Worm (Caenorhabditis elegans): ENCODE data around the gene Y105C5B.5.

Y105C5B.5 gene

DNA sequence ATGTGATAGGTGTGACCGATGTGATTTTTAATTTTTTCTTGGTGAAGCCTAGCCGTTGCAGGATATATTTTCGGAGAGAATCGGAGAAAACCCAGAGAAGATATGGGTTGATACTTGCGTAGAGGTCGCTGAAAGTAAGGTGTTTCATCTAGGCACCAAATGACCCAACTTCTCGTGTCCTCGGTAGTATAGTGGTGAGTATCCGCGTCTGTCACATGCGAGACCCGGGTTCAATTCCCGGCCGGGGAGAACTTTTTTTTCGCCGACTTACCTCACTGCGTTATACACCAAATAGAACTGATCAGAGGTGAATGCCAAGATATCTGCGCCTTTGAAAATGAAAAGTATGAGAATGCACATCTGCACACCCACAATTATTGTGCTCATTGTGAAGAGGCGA lies 30.8 kb upstream of the Y105C5B.5 start:
- TF ChIP-seq B0310.2 (tag; optimal IDR thresholded peaks at IDR 0.05) (no peak), hmg-4 (GFP tag; optimal IDR thresholded peaks at IDR 0.05) (peak; percentile 42), ceh-13 (GFP tag; optimal IDR thresholded peaks at IDR 0.05) (no peak), pes-1 (GFP tag; IDR thresholded peaks at IDR 0.05) (peak; percentile 53; the same call in 1 of the 2 replicates), scrt-1 (GFP tag; IDR thresholded peaks at IDR 0.05) (peak; percentile 17; the same call in 1 of the 2 replicates), sea-1 (GFP tag; conservative IDR thresholded peaks at IDR 0.05) (peak; percentile 34; the same call in 1 of the 2 replicates), tra-4 (tag; optimal IDR thresholded peaks at IDR 0.05) (no peak), hnd-1 (tag; optimal IDR thresholded peaks at IDR 0.05) (no peak), tbx-11 (GFP tag; IDR thresholded peaks at IDR 0.05) (peak; percentile 62), ceh-36 (tag; optimal IDR thresholded peaks at IDR 0.05) (peak; percentile 31), hmbx-1 (tag; optimal IDR thresholded peaks at IDR 0.05) (no peak), F13C5.2 (tag; optimal IDR thresholded peaks at IDR 0.05) (no peak), ama-1 (optimal IDR thresholded peaks at IDR 0.05) (no peak), ets-7 (tag; optimal IDR thresholded peaks at IDR 0.05) (no peak), tbx-37 (GFP tag; conservative IDR thresholded peaks at IDR 0.05) (0 out of 2 replicates have a peak, but pooled peaks have one; percentile 12), aly-1 (tag; optimal IDR thresholded peaks at IDR 0.05) (no peak), flt-1 (GFP tag; IDR thresholded peaks at IDR 0.05) (0 out of 2 replicates have a peak, but pooled peaks have one; percentile 32)

DNA sequence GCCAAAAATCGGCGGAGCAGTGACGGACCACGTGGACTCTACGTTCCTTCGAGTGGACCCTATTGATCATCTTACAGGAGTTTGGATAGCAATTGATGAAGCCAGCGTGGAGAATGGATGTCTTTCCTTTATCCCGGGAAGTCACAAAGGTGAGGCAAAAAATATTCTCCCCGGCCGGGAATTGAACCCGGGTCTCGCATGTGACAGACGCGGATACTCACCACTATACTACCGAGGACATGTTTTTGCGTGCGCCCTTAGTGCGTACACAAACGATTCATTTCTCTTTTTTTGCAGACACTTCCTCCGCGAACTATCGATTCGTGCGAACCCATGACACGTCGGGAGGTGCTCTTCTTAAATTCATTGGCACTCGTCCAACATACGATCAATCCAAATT lies 30.2 kb upstream of the Y105C5B.5 start:
- TF ChIP-seq sea-1 (GFP tag; conservative IDR thresholded peaks at IDR 0.05) (peak; percentile 76; the same call in 1 of the 2 replicates), B0310.2 (tag; optimal IDR thresholded peaks at IDR 0.05) (no peak), tbx-11 (GFP tag; IDR thresholded peaks at IDR 0.05) (peak; percentile 59; the same call in 1 of the 2 replicates), ceh-36 (tag; optimal IDR thresholded peaks at IDR 0.05) (no peak), ceh-13 (GFP tag; optimal IDR thresholded peaks at IDR 0.05) (no peak), F13C5.2 (tag; optimal IDR thresholded peaks at IDR 0.05) (no peak), scrt-1 (GFP tag; IDR thresholded peaks at IDR 0.05) (no peak), ets-7 (tag; optimal IDR thresholded peaks at IDR 0.05) (no peak), tra-4 (tag; optimal IDR thresholded peaks at IDR 0.05) (no peak), hmg-4 (GFP tag; optimal IDR thresholded peaks at IDR 0.05) (no peak), tbx-37 (GFP tag; conservative IDR thresholded peaks at IDR 0.05) (peak; percentile 33; the same call in 1 of the 2 replicates), ama-1 (optimal IDR thresholded peaks at IDR 0.05) (no peak), aly-1 (tag; optimal IDR thresholded peaks at IDR 0.05) (no peak), hmbx-1 (tag; optimal IDR thresholded peaks at IDR 0.05) (no peak), flt-1 (GFP tag; IDR thresholded peaks at IDR 0.05) (peak; percentile 37; the same call in 1 of the 2 replicates), hnd-1 (tag; optimal IDR thresholded peaks at IDR 0.05) (no peak), pes-1 (GFP tag; IDR thresholded peaks at IDR 0.05) (peak; percentile 71)

DNA sequence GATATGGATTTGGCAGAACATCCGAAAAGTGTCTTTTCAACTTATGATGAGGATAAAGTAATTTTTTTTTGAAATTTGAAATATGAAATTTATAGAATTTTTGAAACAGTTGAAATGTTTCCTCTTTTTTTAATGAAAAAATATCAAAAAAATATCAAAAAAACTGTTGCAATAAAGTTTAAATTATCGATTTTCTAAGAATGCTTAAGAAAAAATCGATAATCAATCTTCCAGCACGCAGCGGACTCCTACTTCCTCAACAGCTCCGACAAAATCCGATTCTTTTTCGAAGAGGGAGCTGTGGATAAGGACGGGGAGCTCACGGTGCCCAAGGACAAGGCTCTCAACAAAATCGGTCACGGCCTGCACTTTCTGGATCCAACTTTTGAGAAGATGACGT lies 29.7 kb upstream of the Y105C5B.5 start:
- TF ChIP-seq F13C5.2 (tag; optimal IDR thresholded peaks at IDR 0.05) (no peak), ama-1 (optimal IDR thresholded peaks at IDR 0.05) (no peak), sea-1 (GFP tag; conservative IDR thresholded peaks at IDR 0.05) (no peak), ets-7 (tag; optimal IDR thresholded peaks at IDR 0.05) (no peak), aly-1 (tag; optimal IDR thresholded peaks at IDR 0.05) (no peak), hmbx-1 (tag; optimal IDR thresholded peaks at IDR 0.05) (no peak), hnd-1 (tag; optimal IDR thresholded peaks at IDR 0.05) (no peak), ceh-36 (tag; optimal IDR thresholded peaks at IDR 0.05) (no peak), pes-1 (GFP tag; IDR thresholded peaks at IDR 0.05) (no peak), tbx-11 (GFP tag; IDR thresholded peaks at IDR 0.05) (no peak), ceh-13 (GFP tag; optimal IDR thresholded peaks at IDR 0.05) (no peak), flt-1 (GFP tag; IDR thresholded peaks at IDR 0.05) (no peak), tra-4 (tag; optimal IDR thresholded peaks at IDR 0.05) (no peak), scrt-1 (GFP tag; IDR thresholded peaks at IDR 0.05) (no peak), tbx-37 (GFP tag; conservative IDR thresholded peaks at IDR 0.05) (no peak), hmg-4 (GFP tag; optimal IDR thresholded peaks at IDR 0.05) (no peak), B0310.2 (tag; optimal IDR thresholded peaks at IDR 0.05) (no peak)

DNA sequence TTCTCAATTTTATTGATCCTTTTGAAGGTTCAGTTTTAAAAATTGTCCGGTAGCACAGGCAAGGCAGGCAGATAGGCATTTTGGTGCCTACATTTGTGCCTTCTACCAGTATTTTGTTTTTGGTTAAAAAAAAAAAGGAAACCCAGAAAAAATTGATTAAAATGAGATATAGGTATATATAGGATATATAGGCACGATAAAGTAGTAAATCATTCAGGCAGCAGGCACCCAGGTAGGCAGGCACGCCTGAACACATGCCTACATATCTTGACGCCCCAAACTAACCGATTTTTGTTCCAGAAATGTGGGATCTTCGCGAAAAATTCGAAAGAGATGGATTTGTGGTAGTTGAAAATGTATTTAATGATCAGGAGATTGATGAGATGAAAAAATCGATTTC lies 29.3 kb upstream of the Y105C5B.5 start, which contains the start of gene Y105C5B.9:
Y105C5B.9 (plus strand) TSS at position 301 of the 400 bp plus-strand sequence.
- TF ChIP-seq hnd-1 (tag; optimal IDR thresholded peaks at IDR 0.05) (no peak), F13C5.2 (tag; optimal IDR thresholded peaks at IDR 0.05) (no peak), hmg-4 (GFP tag; optimal IDR thresholded peaks at IDR 0.05) (no peak), pes-1 (GFP tag; IDR thresholded peaks at IDR 0.05) (no peak), B0310.2 (tag; optimal IDR thresholded peaks at IDR 0.05) (no peak), hmbx-1 (tag; optimal IDR thresholded peaks at IDR 0.05) (no peak)

DNA sequence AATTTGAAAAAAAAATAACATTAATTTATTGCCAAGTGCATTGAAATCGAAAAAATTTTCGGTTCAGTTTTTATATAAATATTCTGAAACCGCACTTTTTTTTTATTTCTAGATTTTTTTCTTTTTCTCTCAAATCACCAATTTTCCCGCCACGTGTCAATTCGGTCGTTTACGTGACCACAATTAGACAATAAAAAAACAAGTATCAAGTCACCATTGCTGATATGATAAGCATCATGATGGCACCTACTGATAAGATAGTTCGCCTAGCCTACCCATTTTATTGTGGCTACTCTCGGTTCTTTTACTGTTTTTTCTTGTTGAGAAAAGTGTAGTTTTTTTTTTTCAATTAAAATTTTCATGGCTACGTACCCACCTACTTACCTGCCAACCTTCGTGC lies 28.8 kb upstream of the Y105C5B.5 start:
- TF ChIP-seq ets-7 (tag; optimal IDR thresholded peaks at IDR 0.05) (no peak), tra-4 (tag; optimal IDR thresholded peaks at IDR 0.05) (no peak), scrt-1 (GFP tag; IDR thresholded peaks at IDR 0.05) (no peak)

DNA sequence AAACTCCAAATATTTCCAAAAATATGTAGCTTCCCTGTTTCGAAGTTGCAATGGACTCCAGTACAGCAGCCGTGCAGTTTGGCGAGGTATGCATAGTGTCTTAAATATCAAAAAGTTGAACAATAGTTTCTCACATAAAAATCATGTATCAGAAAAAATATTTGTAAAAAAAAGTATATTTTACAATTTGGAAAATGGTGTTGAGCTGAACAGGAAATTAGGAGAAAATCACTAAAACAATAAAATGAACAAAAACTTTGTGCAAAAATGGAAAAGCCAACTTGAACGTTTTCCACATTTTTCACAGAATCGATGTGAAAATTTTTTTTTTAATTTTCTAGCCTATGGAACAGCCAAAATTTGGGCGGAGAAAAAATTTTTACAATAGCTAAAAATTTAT lies 25.7 kb upstream of the Y105C5B.5 start, which contains the start of gene Y105C5B.8:
Y105C5B.8 (minus strand) TSS at position 101 of the 400 bp plus-strand sequence.
- TF ChIP-seq pes-1 (GFP tag; IDR thresholded peaks at IDR 0.05), result no peak
- no peak for TF ChIP-seq hmbx-1 (tag; optimal IDR thresholded peaks at IDR 0.05)
- no peak for TF ChIP-seq ama-1 (optimal IDR thresholded peaks at IDR 0.05)
- TF ChIP-seq hmg-4 (GFP tag; optimal IDR thresholded peaks at IDR 0.05), result no peak
- TF ChIP-seq ceh-13 (GFP tag; optimal IDR thresholded peaks at IDR 0.05), result no peak
- no peak for TF ChIP-seq tbx-37 (GFP tag; conservative IDR thresholded peaks at IDR 0.05)
- TF ChIP-seq aly-1 (tag; optimal IDR thresholded peaks at IDR 0.05), result no peak
- TF ChIP-seq sea-1 (GFP tag; conservative IDR thresholded peaks at IDR 0.05), result no peak
- no peak for TF ChIP-seq tra-4 (tag; optimal IDR thresholded peaks at IDR 0.05)
- no peak for TF ChIP-seq flt-1 (GFP tag; IDR thresholded peaks at IDR 0.05)
- no peak for TF ChIP-seq tbx-11 (GFP tag; IDR thresholded peaks at IDR 0.05)
- no peak for TF ChIP-seq hnd-1 (tag; optimal IDR thresholded peaks at IDR 0.05)
- TF ChIP-seq F13C5.2 (tag; optimal IDR thresholded peaks at IDR 0.05), result no peak
- no peak for TF ChIP-seq ceh-36 (tag; optimal IDR thresholded peaks at IDR 0.05)
- no peak for TF ChIP-seq scrt-1 (GFP tag; IDR thresholded peaks at IDR 0.05)

DNA sequence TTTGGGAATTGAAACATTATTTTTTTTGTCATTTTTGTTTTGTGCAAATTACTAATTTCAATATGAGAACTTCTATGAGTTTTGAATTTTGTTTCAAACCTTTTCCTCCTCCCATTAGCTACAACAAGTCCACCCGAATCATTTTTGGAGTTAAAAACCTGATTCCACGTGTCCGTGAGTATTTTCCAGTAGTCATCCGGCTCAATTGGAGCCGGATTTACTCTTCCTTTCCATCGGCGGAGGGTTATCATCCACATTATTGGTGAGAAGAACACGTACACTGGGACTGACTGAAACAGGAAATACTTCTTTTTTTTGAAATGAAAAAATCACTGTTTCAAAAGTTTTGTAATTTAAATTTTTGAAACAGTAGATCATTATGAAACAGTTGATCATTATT lies 22.0 kb upstream of the Y105C5B.5 start:
- TF ChIP-seq flt-1 (GFP tag; IDR thresholded peaks at IDR 0.05) (no peak), F13C5.2 (tag; optimal IDR thresholded peaks at IDR 0.05) (no peak), scrt-1 (GFP tag; IDR thresholded peaks at IDR 0.05) (no peak), hmg-4 (GFP tag; optimal IDR thresholded peaks at IDR 0.05) (no peak), ama-1 (optimal IDR thresholded peaks at IDR 0.05) (no peak), aly-1 (tag; optimal IDR thresholded peaks at IDR 0.05) (no peak)
